Worm (Caenorhabditis elegans): ENCODE data around the gene C56C10.7.

DNA sequence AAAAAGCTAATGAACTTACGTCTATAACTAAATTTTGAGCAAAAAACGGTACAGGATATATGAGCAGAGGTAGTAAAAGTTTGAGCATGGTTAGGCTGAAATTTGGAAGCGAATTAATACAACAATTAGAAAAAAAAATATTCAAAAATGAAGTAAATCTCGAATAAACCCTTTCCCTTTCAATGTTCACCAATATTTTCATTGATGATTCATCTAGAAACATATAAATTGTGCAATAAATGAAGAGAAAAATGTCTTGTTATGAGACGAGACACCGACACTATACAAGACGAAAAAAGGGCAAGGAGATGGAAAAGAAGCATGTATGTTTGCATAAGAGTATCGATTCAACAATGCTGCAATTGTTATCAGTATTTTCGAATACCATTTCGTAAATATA, 37.9 kb upstream of the C56C10.7 start, which contains the start of gene F54H5.14:
- TF ChIP-seq W03F9.2 (tag; optimal IDR thresholded peaks at IDR 0.05) (no peak), him-1 (tag; optimal IDR thresholded peaks at IDR 0.05) (no peak)
